Worm (Caenorhabditis elegans) whole organism, L4 larva: ENCODE measurements around the gene gldi-10.
A peak's percentile ranks its signal among the peaks of the same experiment; 100 is the strongest.

Experiments used
- F26F4.8 ChIP-seq: fragments of 200-800 bp; sonication (Bioruptor generic); conservative IDR thresholded peaks from 2 replicates; pipeline ENCODE4 v1.3.6; 2022; ENCODE audit warnings: missing genetic modification characterization, missing compliant biosample characterization
- aha-1 ChIP-seq: fragments of 150-350 bp; peaks from one replicate; lab custom pipeline; 2014; ENCODE audit warnings: missing biosample characterization, missing genetic modification characterization
- arid-1 ChIP-seq: fragments of 200-800 bp; sonication (Bioruptor generic); conservative IDR thresholded peaks from 2 replicates; pipeline ENCODE4 v1.3.6; 2022; ENCODE audit warnings: missing genetic modification reagents, missing genetic modification characterization, missing compliant biosample characterization
- egl-43 ChIP-seq: fragments of 200-800 bp; sonication (Bioruptor generic); IDR thresholded peaks from 2 replicates; pipeline ENCODE4 v1.3.6; 2022; ENCODE audit warnings: missing genetic modification reagents, missing genetic modification characterization, missing compliant biosample characterization
- fkh-10 ChIP-seq: fragments of 150-350 bp; optimal IDR thresholded peaks from 2 replicates; lab custom pipeline; 2014; ENCODE audit warnings: missing biosample characterization, missing genetic modification reagents, missing genetic modification characterization
- lin-39 ChIP-seq: fragments of 150-350 bp; optimal IDR thresholded peaks from 2 replicates; lab custom pipeline; 2014; ENCODE audit warnings: missing biosample characterization, missing genetic modification reagents, missing genetic modification characterization
- lsy-2 ChIP-seq, 2 experiments: fragments of 150-350 bp in 1 of 2; sonication (generic microtip) in 1 of 2; optimal IDR thresholded peaks; 2 replicates each; lab custom pipeline; 2014 to 2017; ENCODE audit warnings: missing biosample characterization in 2 of 2, missing genetic modification characterization in 2 of 2
- mep-1 ChIP-seq: fragments of 150-350 bp; sonication (generic microtip); optimal IDR thresholded peaks from 3 replicates; lab custom pipeline; 2014; ENCODE audit warnings: missing biosample characterization, missing genetic modification characterization
- nhr-25 ChIP-seq: sonication (generic microtip); optimal IDR thresholded peaks from 2 replicates; lab custom pipeline; 2017; ENCODE audit warnings: missing genetic modification characterization, mild to moderate bottlenecking, missing compliant biosample characterization, antibody characterized with exemption, moderate library complexity, borderline replicate concordance; ENCODE audit not compliant: insufficient read depth
- pqm-1 ChIP-seq: sonication (generic microtip); optimal IDR thresholded peaks from 2 replicates; lab custom pipeline; 2017; ENCODE audit warnings: missing biosample characterization, missing genetic modification characterization
- unc-62 ChIP-seq, 3 experiments: fragments of 150-350 bp in 1 of 3; sonication (generic microtip); optimal IDR thresholded peaks in 2 of 3; peaks in 1 of 3; 1 replicate in 1 of 3; 2 replicates in 2 of 3; lab custom pipeline; 2014 to 2017; ENCODE audit warnings: missing biosample characterization in 3 of 3, missing genetic modification characterization in 3 of 3, missing genetic modification reagents in 3 of 3, missing genotype in 1 of 3

DNA sequence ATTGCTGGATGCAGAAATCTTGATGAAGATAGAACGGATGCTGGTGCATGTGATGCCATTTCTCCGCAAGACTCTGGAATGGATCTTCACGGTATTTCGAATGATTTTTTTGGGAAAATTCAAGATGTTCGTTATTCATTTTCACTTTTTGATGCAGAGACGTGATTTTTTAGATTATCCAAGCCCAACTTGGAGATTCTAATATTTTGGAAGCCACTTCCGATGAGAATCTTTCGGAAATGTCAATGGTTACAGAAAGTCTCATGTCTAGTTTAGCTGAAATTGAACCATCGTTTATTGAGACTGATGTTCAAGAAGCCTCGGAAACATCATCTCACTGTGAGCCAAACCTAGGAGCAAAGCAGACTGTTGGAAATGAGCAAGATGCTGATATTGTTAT, 1.8 kb downstream of the gldi-10 start:
- TF ChIP-seq unc-62 (GFP tag; optimal IDR thresholded peaks at IDR 0.05 in 1 of 2; lab: Kevin White, UChicago) (peak in 1 of 2 experiments; percentile 99), unc-62 (tag; optimal IDR thresholded peaks at IDR 0.05; lab: Kevin White, UChicago) (no peak), egl-43 (GFP tag; lab: Robert Waterston, UW) (no peak), nhr-25 (tag; lab: Kevin White, UChicago) (no peak), pqm-1 (tag; lab: Kevin White, UChicago) (no peak), lsy-2 (tag; optimal IDR thresholded peaks at IDR 0.05; lab: Kevin White, UChicago) (no peak), lin-39 (no peak), arid-1 (no peak), fkh-10 (GFP tag; lab: Kevin White, UChicago) (no peak), mep-1 (no peak), aha-1 (tag; lab: Kevin White, UChicago) (no peak), F26F4.8 (GFP tag; lab: Robert Waterston, UW) (no peak)
